Fruit fly (Drosophila melanogaster) whole organism, wandering third instar larva: ENCODE measurements around the gene CG2182.

Source experiments
- Hnf4 ChIP-seq: fragments of 200-800 bp; sonication (Bioruptor generic); optimal IDR thresholded peaks from 2 replicates; lab custom pipeline; 2016; ENCODE audit warnings: missing biosample characterization, mild to moderate bottlenecking, missing genetic modification characterization
- Jra ChIP-seq: sonication (Bioruptor generic); optimal IDR thresholded peaks from 2 replicates; lab custom pipeline; 2016; ENCODE audit warnings: missing biosample characterization, missing genetic modification characterization
- OdsH ChIP-seq: fragments of 200-800 bp; sonication (Bioruptor generic); optimal IDR thresholded peaks from 2 replicates; lab custom pipeline; 2016; ENCODE audit warnings: missing biosample characterization, mild to moderate bottlenecking, missing genetic modification characterization
- Rel ChIP-seq, 2 experiments: fragments of 200-800 bp; sonication (Bioruptor generic) in 1 of 2; optimal IDR thresholded peaks; 2 replicates in 1 of 2; 3 replicates in 1 of 2; lab custom pipeline; 2016 to 2019; ENCODE audit warnings: mild to moderate bottlenecking in 2 of 2, missing biosample characterization in 2 of 2, missing genetic modification characterization in 2 of 2, moderate library complexity in 1 of 2
- br ChIP-seq: fragments of 200-800 bp; sonication (Bioruptor generic); optimal IDR thresholded peaks from 2 replicates; lab custom pipeline; 2016; ENCODE audit warnings: missing biosample characterization, missing genetic modification characterization
- rgr ChIP-seq: fragments of 200-800 bp; sonication (Bioruptor generic); optimal IDR thresholded peaks from 3 replicates; lab custom pipeline; 2016; ENCODE audit warnings: missing biosample characterization, mild to moderate bottlenecking, missing genetic modification characterization

DNA sequence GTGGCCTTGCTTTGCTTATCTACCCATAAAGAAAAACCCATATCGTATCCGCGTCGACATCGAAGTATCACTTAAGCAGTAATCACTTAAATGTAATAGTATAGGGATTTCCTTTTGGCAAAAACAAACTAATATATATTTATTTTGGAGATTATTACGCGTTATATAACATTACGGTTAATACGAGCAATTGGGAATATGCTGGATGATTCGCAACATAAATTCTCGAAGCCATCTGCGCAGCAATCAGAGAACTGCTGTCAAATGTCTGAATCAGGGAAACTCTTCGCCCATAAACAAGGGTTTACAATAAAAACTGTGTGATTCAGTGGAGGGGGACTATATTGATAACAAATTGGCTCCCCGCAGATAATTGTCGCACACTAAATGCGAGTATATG is 49.1 kb downstream of the CG2182 start:
- no peak for TF ChIP-seq br (GFP tag; lab: Kevin White, UChicago)
- no peak for TF ChIP-seq Jra (GFP tag; lab: Kevin White, UChicago)
- no peak for TF ChIP-seq OdsH (GFP tag; lab: Kevin White, UChicago)
- TF ChIP-seq Hnf4 (GFP tag; lab: Kevin White, UChicago) = no peak
- no peak for TF ChIP-seq Rel (GFP tag; optimal IDR thresholded peaks at IDR 0.05; lab: Kevin White, UChicago)
- no peak for TF ChIP-seq Rel (tag; optimal IDR thresholded peaks at IDR 0.05; lab: Kevin White, UChicago)
- TF ChIP-seq rgr (GFP tag; lab: Kevin White, UChicago) = no peak
